Worm (Caenorhabditis elegans): Measurements from ENCODE around the gene dct-18.

ce11 chrII:12942496-12942895, 10.8 kb downstream of the dct-18 start:
- TF ChIP-seq cog-1 (tag; optimal IDR thresholded peaks at IDR 0.05) (no peak), med-1 (GFP tag; optimal IDR thresholded peaks at IDR 0.05; ENCODE audit: insufficient read depth) (no peak), ztf-29 (GFP tag; IDR thresholded peaks at IDR 0.05) (no peak), tab-1 (GFP tag; IDR thresholded peaks at IDR 0.05) (no peak), flt-1 (GFP tag; IDR thresholded peaks at IDR 0.05) (no peak), klf-2 (GFP tag; conservative IDR thresholded peaks at IDR 0.05) (no peak)

All from whole organism, midembryonic.